Fruit fly (Drosophila melanogaster): ENCODE measurements around the gene Brf.

Gene Brf

DNA sequence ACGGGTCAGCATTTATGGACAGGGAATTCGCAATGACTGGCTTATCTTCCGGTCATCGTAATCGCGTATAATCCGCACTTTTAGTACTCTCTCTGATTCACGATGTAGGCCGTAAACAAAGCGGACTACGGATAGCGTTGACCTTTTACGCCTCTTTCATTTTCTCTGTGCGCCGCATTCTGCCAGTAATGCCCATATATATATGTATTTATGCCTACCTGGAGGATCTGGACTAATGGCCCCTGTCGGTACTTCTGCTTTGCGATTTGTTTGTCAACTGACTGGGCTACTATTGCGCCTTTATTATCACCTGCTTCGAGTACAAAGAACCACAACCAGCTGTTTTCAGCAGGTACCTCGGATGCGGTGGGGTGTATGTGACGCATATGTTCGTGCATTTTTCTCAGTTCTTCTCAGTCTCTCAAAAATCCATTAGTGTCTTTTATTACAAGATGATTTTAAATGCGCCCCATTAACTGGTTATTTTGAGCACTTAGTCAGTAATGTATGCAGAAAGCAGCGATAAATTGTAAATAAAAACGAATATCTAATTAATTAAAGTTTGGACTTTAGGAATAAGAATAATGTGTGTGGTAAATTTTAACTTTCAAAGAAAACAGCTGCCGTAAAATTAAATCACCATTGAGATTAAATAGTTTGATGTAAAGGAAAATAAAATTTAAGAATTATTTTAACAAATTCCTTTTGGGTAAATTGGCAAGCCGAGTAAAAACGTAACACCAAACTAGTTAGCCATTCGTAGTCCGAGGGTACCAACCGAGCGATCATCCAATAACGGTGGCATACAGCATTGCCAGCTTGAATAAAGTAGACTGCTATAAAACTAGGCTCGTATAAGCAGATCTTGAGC lies 3.4 kb upstream of the Brf start, which contains the start of gene CREG (continued):
- TF ChIP-seq Drgx (GFP tag; IDR thresholded peaks at IDR 0.05) (0 out of 2 replicates have a peak, but pooled peaks have one; percentile 14), grau (tag; optimal IDR thresholded peaks at IDR 0.05) (peak; percentile 40), nau (GFP tag; optimal IDR thresholded peaks at IDR 0.05) (peak; percentile 21), Chrac-16 (GFP tag; optimal IDR thresholded peaks at IDR 0.05) (peak; percentile 3), chn (GFP tag; optimal IDR thresholded peaks at IDR 0.05) (peak; percentile 0), Six4 (GFP tag; optimal IDR thresholded peaks at IDR 0.05) (no peak), grn (GFP tag; optimal IDR thresholded peaks at IDR 0.05) (peak; percentile 35), CG17385 (GFP tag; optimal IDR thresholded peaks at IDR 0.05) (peak; percentile 14), D19A (tag; optimal IDR thresholded peaks at IDR 0.05) (peak; percentile 21), cad (GFP tag; optimal IDR thresholded peaks at IDR 0.05) (peak; percentile 74), pb (GFP tag; optimal IDR thresholded peaks at IDR 0.05) (no peak), Pdp1 (GFP tag; optimal IDR thresholded peaks at IDR 0.05) (no peak), CG18262 (tag; optimal IDR thresholded peaks at IDR 0.05) (peak; percentile 47), CG13287 (GFP tag; IDR thresholded peaks at IDR 0.05; ENCODE audit: partially characterized antibody) (no peak), sens (GFP tag) (peak; percentile 80), CG2202 (tag; optimal IDR thresholded peaks at IDR 0.05) (no peak), CG17829 (tag; optimal IDR thresholded peaks at IDR 0.05) (peak; percentile 7), Poxn (GFP tag; IDR thresholded peaks at IDR 0.05) (no peak), CoRest (tag; optimal IDR thresholded peaks at IDR 0.05) (peak; percentile 45), gem (tag; optimal IDR thresholded peaks at IDR 0.05) (peak; percentile 52), CG9817 (tag; optimal IDR thresholded peaks at IDR 0.05) (no peak), twi (tag; optimal IDR thresholded peaks at IDR 0.05) (peak; percentile 52), sna (GFP tag; IDR thresholded peaks at IDR 0.05; ENCODE audit: partially characterized antibody) (no peak), Ptx1 (GFP tag; IDR thresholded peaks at IDR 0.05) (0 out of 2 replicates have a peak, but pooled peaks have one; percentile 31), dmrt99B (tag; optimal IDR thresholded peaks at IDR 0.05) (peak; percentile 18), row (GFP tag; IDR thresholded peaks at IDR 0.05) (peak; percentile 79), crp (GFP tag; optimal IDR thresholded peaks at IDR 0.05) (peak in 1 of 2 experiments; percentile 70), CG9932 (GFP tag; IDR thresholded peaks at IDR 0.05) (0 out of 2 replicates have a peak, but pooled peaks have one; percentile 11), eve (GFP tag; optimal IDR thresholded peaks at IDR 0.05) (peak in 1 of 2 experiments; percentile 13), CG8388 (GFP tag; optimal IDR thresholded peaks at IDR 0.05) (no peak), CG4707 (GFP tag; optimal IDR thresholded peaks at IDR 0.05) (no peak), dati (GFP tag; IDR thresholded peaks at IDR 0.05) (no peak), CG2678 (tag; optimal IDR thresholded peaks at IDR 0.05) (peak; percentile 54), zf30C (GFP tag; optimal IDR thresholded peaks at IDR 0.05) (no peak), Deaf1 (tag; optimal IDR thresholded peaks at IDR 0.05) (no peak), Meics (GFP tag; optimal IDR thresholded peaks at IDR 0.05) (peak; percentile 25), Elba2 (GFP tag; optimal IDR thresholded peaks at IDR 0.05) (peak; percentile 58), zfh2 (GFP tag; optimal IDR thresholded peaks at IDR 0.05) (no peak), fd96Cb (tag; optimal IDR thresholded peaks at IDR 0.05) (peak; percentile 13), CG10979 (tag; optimal IDR thresholded peaks at IDR 0.05) (peak; percentile 24), Hmr (GFP tag; optimal IDR thresholded peaks at IDR 0.05) (peak; percentile 5), Sox102F (GFP tag; optimal IDR thresholded peaks at IDR 0.05) (peak; percentile 24), Stat92E (GFP tag; optimal IDR thresholded peaks at IDR 0.05) (no peak), CG13775 (GFP tag; optimal IDR thresholded peaks at IDR 0.05) (peak; percentile 58), nerfin-2 (GFP tag; IDR thresholded peaks at IDR 0.05; ENCODE audit: partially characterized antibody) (no peak), CG11504 (tag; optimal IDR thresholded peaks at IDR 0.05) (peak; percentile 49), CG33557 (GFP tag; optimal IDR thresholded peaks at IDR 0.05) (peak; percentile 9)
